Fruit fly (Drosophila melanogaster) whole organism, adult: ENCODE results near the gene CG32695.

Source experiments
- CG11617 ChIP-seq: fragments of 200-800 bp; sonication (Bioruptor generic); optimal IDR thresholded peaks from 2 replicates; lab custom pipeline; 2017; ENCODE audit warnings: mild to moderate bottlenecking, missing biosample characterization, missing genetic modification reagents, missing genetic modification characterization
- CG33017 ChIP-seq: fragments of 200-800 bp; sonication (Bioruptor generic); optimal IDR thresholded peaks from 2 replicates; lab custom pipeline; 2018; ENCODE audit warnings: missing biosample characterization, mild to moderate bottlenecking, missing genetic modification characterization, moderate library complexity

- no peak for TF ChIP-seq CG33017 (tag; lab: Kevin White, UChicago)
- TF ChIP-seq CG11617 = no peak
These were observed 4.3 kb upstream of the CG32695 start, which contains the start of gene CG1468 for dm6 chrX:9878125-9878524.
